Worm (Caenorhabditis elegans) whole organism, young adult: ENCODE measurements around the gene lrch-1.

Experiments
- B0019.2 ChIP-seq: fragments of 200-800 bp; sonication (Bioruptor generic); conservative IDR thresholded peaks from 2 replicates; pipeline ENCODE4 v1.3.6; 2022; ENCODE audit warnings: missing genetic modification reagents, missing genetic modification characterization, missing compliant biosample characterization
- B0261.1 ChIP-seq: sonication (generic microtip); optimal IDR thresholded peaks from 2 replicates; lab custom pipeline; 2016; ENCODE audit warnings: mild to moderate bottlenecking, missing genetic modification characterization, moderate library complexity, missing compliant biosample characterization
- C17E4.6 ChIP-seq: fragments of 200-800 bp; sonication (Bioruptor generic); IDR thresholded peaks from 2 replicates; pipeline ENCODE4 v1.3.6; 2022; ENCODE audit warnings: missing genetic modification reagents, missing genetic modification characterization, missing compliant biosample characterization
- F10E7.11 ChIP-seq: sonication (generic microtip); optimal IDR thresholded peaks from 2 replicates; lab custom pipeline; 2017; ENCODE audit warnings: mild to moderate bottlenecking, missing genetic modification characterization, moderate library complexity, missing compliant biosample characterization
- F49E8.2 ChIP-seq: sonication (generic microtip); optimal IDR thresholded peaks from 3 replicates; lab custom pipeline; 2017; ENCODE audit warnings: missing genetic modification characterization, mild to moderate bottlenecking, missing compliant biosample characterization, antibody characterized with exemption, moderate library complexity; ENCODE audit not compliant: insufficient read depth
- F57A8.1 ChIP-seq: fragments of 200-800 bp; sonication (Bioruptor generic); optimal IDR thresholded peaks from 2 replicates; lab custom pipeline; 2018; ENCODE audit warnings: mild to moderate bottlenecking, missing genetic modification characterization, moderate library complexity, missing compliant biosample characterization
- Y53G8AR.9 ChIP-seq: fragments of 200-800 bp; sonication (Bioruptor generic); conservative IDR thresholded peaks from 2 replicates; pipeline ENCODE4 v1.3.6; 2022; ENCODE audit warnings: missing genetic modification reagents, missing genetic modification characterization, missing compliant biosample characterization
- aptf-2 ChIP-seq: fragments of 200-800 bp; sonication (Bioruptor generic); conservative IDR thresholded peaks from 2 replicates; pipeline ENCODE4 v1.3.6; 2022; ENCODE audit warnings: missing genetic modification reagents, missing genetic modification characterization, missing compliant biosample characterization
- attf-5 ChIP-seq: fragments of 200-800 bp; sonication (Bioruptor generic); optimal IDR thresholded peaks from 2 replicates; lab custom pipeline; 2018; ENCODE audit warnings: mild to moderate bottlenecking, missing genetic modification characterization, missing compliant biosample characterization
- attf-6 ChIP-seq: fragments of 200-800 bp; sonication (Bioruptor generic); IDR thresholded peaks from 2 replicates; pipeline ENCODE4 v1.3.6; 2022; ENCODE audit warnings: missing genetic modification reagents, missing genetic modification characterization, missing compliant biosample characterization
- ceh-27 ChIP-seq: fragments of 200-800 bp; sonication (Bioruptor generic); optimal IDR thresholded peaks from 2 replicates; lab custom pipeline; 2018; ENCODE audit warnings: mild to moderate bottlenecking, missing genetic modification characterization, moderate library complexity, missing compliant biosample characterization
- chd-7 ChIP-seq: sonication (generic microtip); optimal IDR thresholded peaks from 2 replicates; lab custom pipeline; 2016; ENCODE audit warnings: mild to moderate bottlenecking, missing genetic modification characterization, moderate library complexity, missing compliant biosample characterization
- die-1 ChIP-seq: sonication (generic microtip); optimal IDR thresholded peaks from 2 replicates; lab custom pipeline; 2016; ENCODE audit warnings: missing genotype, mild to moderate bottlenecking, missing genetic modification characterization, missing compliant biosample characterization
- egrh-3 ChIP-seq: fragments of 200-800 bp; sonication (Bioruptor generic); IDR thresholded peaks from 2 replicates; pipeline ENCODE4 v1.3.6; 2022; ENCODE audit warnings: missing genetic modification reagents, missing genetic modification characterization, missing compliant biosample characterization
- ekl-4 ChIP-seq: fragments of 200-800 bp; sonication (Bioruptor generic); IDR thresholded peaks from 2 replicates; pipeline ENCODE4 v1.3.6; 2022; ENCODE audit warnings: missing genetic modification reagents, missing genetic modification characterization, missing compliant biosample characterization
- him-1 ChIP-seq: sonication (generic microtip); optimal IDR thresholded peaks from 2 replicates; lab custom pipeline; 2016; ENCODE audit warnings: missing genotype, missing genetic modification reagents, missing genetic modification characterization, missing compliant biosample characterization
- hrde-1 ChIP-seq: sonication (generic microtip); optimal IDR thresholded peaks from 2 replicates; lab custom pipeline; 2016; ENCODE audit warnings: missing genetic modification characterization, mild to moderate bottlenecking, missing compliant biosample characterization, moderate library complexity, missing genotype, missing genetic modification reagents, borderline replicate concordance
- lin-35 ChIP-seq, 3 experiments: fragments of 150-350 bp in 2 of 3; sonication (generic microtip) in 1 of 3; optimal IDR thresholded peaks; 2 replicates each; lab custom pipeline; 2014 to 2018; ENCODE audit warnings: missing biosample characterization in 3 of 3, missing genetic modification characterization in 3 of 3, missing genetic modification reagents in 3 of 3
- lin-40 ChIP-seq: sonication (generic microtip); optimal IDR thresholded peaks from 2 replicates; lab custom pipeline; 2016; ENCODE audit warnings: missing genetic modification characterization, mild to moderate bottlenecking, missing compliant biosample characterization, missing genotype, missing genetic modification reagents
- lin-54 ChIP-seq: fragments of 200-800 bp; sonication (Bioruptor generic); optimal IDR thresholded peaks from 2 replicates; lab custom pipeline; 2018; ENCODE audit warnings: mild to moderate bottlenecking, missing genetic modification characterization, missing compliant biosample characterization
- lsl-1 ChIP-seq: fragments of 200-800 bp; sonication (Bioruptor generic); optimal IDR thresholded peaks from 2 replicates; lab custom pipeline; 2018; ENCODE audit warnings: mild to moderate bottlenecking, missing genetic modification characterization, moderate library complexity, missing compliant biosample characterization
- lsy-27 ChIP-seq: sonication (generic microtip); optimal IDR thresholded peaks from 2 replicates; lab custom pipeline; 2017; ENCODE audit warnings: missing genetic modification characterization, mild to moderate bottlenecking, missing compliant biosample characterization, antibody characterized with exemption, missing genotype, borderline replicate concordance; ENCODE audit not compliant: insufficient read depth
- madf-6 ChIP-seq: fragments of 200-800 bp; sonication (Bioruptor generic); IDR thresholded peaks from 2 replicates; pipeline ENCODE4 v1.3.6; 2022; ENCODE audit warnings: missing genetic modification reagents, missing genetic modification characterization, missing compliant biosample characterization
- nfyb-1 ChIP-seq: fragments of 200-800 bp; sonication (Bioruptor generic); IDR thresholded peaks from 2 replicates; pipeline ENCODE4 v1.3.6; 2022; ENCODE audit warnings: missing genetic modification reagents, missing genetic modification characterization, missing compliant biosample characterization
- nhr-27 ChIP-seq: fragments of 200-800 bp; sonication (Bioruptor generic); optimal IDR thresholded peaks from 2 replicates; lab custom pipeline; 2018; ENCODE audit warnings: mild to moderate bottlenecking, missing genetic modification characterization, moderate library complexity, missing compliant biosample characterization
- nhr-80 ChIP-seq: sonication (generic microtip); optimal IDR thresholded peaks from 2 replicates; lab custom pipeline; 2016; ENCODE audit warnings: missing genetic modification characterization, missing compliant biosample characterization
- pbrm-1 ChIP-seq: fragments of 200-800 bp; sonication (Bioruptor generic); IDR thresholded peaks from 2 replicates; pipeline ENCODE4 v1.3.6; 2022; ENCODE audit warnings: missing genetic modification reagents, missing genetic modification characterization, missing compliant biosample characterization
- rpc-1 ChIP-seq, 2 experiments: fragments of 150-350 bp in 1 of 2; sonication (generic microtip) in 1 of 2; optimal IDR thresholded peaks; 2 replicates each; lab custom pipeline; 2014 to 2018; ENCODE audit warnings: missing biosample characterization in 1 of 2, missing genetic modification characterization in 1 of 2, missing genetic modification reagents in 1 of 2, missing genotype in 1 of 2
- snpc-1.3 ChIP-seq: sonication (generic microtip); optimal IDR thresholded peaks from 2 replicates; lab custom pipeline; 2017; ENCODE audit warnings: missing genetic modification characterization, mild to moderate bottlenecking, missing compliant biosample characterization, antibody characterized with exemption, moderate library complexity, missing genotype, missing genetic modification reagents; ENCODE audit not compliant: insufficient read depth
- unc-62 ChIP-seq: fragments of 150-350 bp; optimal IDR thresholded peaks from 2 replicates; lab custom pipeline; 2014; ENCODE audit warnings: missing biosample characterization, missing genetic modification reagents, missing genetic modification characterization
- zfh-2 ChIP-seq: fragments of 200-800 bp; sonication (Bioruptor generic); conservative IDR thresholded peaks from 2 replicates; pipeline ENCODE4 v1.3.6; 2022; ENCODE audit warnings: missing genetic modification reagents, missing genetic modification characterization, missing compliant biosample characterization
- zim-3 ChIP-seq: sonication (generic microtip); optimal IDR thresholded peaks from 2 replicates; lab custom pipeline; 2017; ENCODE audit warnings: mild to moderate bottlenecking, missing genetic modification characterization, moderate library complexity, missing compliant biosample characterization
- ztf-26 ChIP-seq: sonication (generic microtip); optimal IDR thresholded peaks from 2 replicates; lab custom pipeline; 2017; ENCODE audit warnings: missing genetic modification characterization, missing compliant biosample characterization

The lrch-1 gene

ce11 chrX:6177944-6178566 lies 38.4 kb downstream of the lrch-1 start, which contains the start of the genes T25B2.4 and T13C5.3:
T25B2.4 (plus strand) TSS chrX:6178244.
T13C5.3 (plus strand) TSS chrX:6178516.
- TF ChIP-seq die-1 (tag; lab: Kevin White, UChicago) = no peak
- no peak for TF ChIP-seq egrh-3 (GFP tag; lab: Robert Waterston, UW)
- TF ChIP-seq him-1 (tag; lab: Kevin White, UChicago) = no peak
- TF ChIP-seq pbrm-1 (GFP tag; lab: Robert Waterston, UW) = no peak
- TF ChIP-seq attf-6 (GFP tag; lab: Robert Waterston, UW) = no peak
- no peak for TF ChIP-seq ztf-26
- no peak for TF ChIP-seq chd-7
- TF ChIP-seq hrde-1 (tag; lab: Kevin White, UChicago) = no peak
- TF ChIP-seq F49E8.2 (tag; lab: Kevin White, UChicago) = no peak
- no peak for TF ChIP-seq rpc-1 (optimal IDR thresholded peaks at IDR 0.05; lab: Kevin White, UChicago)
- no peak for TF ChIP-seq rpc-1 (tag; optimal IDR thresholded peaks at IDR 0.05; lab: Kevin White, UChicago)
- no peak for TF ChIP-seq zfh-2 (GFP tag; lab: Robert Waterston, UW)
- no peak for TF ChIP-seq nfyb-1
- no peak for TF ChIP-seq unc-62 (GFP tag; lab: Kevin White, UChicago)
- no peak for TF ChIP-seq attf-5
- TF ChIP-seq F57A8.1 (GFP tag; lab: Kevin White, UChicago) = no peak
- TF ChIP-seq Y53G8AR.9 (GFP tag; lab: Robert Waterston, UW) = no peak
- TF ChIP-seq F10E7.11 = no peak
- no peak for TF ChIP-seq nhr-27
- no peak for TF ChIP-seq lsl-1 (GFP tag; lab: Kevin White, UChicago)
- TF ChIP-seq zim-3 (tag; lab: Kevin White, UChicago) = no peak
- TF ChIP-seq, all 124 proteins: peak for 0

ce11 chrX:6175829-6176228 lies 40.6 kb downstream of the lrch-1 start, which contains the start of gene T25B2.3:
T25B2.3 (plus strand) TSS chrX:6176129.
- TF ChIP-seq B0019.2 (GFP tag; lab: Robert Waterston, UW) (no peak), hrde-1 (tag; lab: Kevin White, UChicago) (no peak), lin-54 (GFP tag; lab: Kevin White, UChicago) (no peak), madf-6 (GFP tag; lab: Robert Waterston, UW) (no peak), snpc-1.3 (no peak), nhr-80 (no peak), Y53G8AR.9 (GFP tag; lab: Robert Waterston, UW) (no peak), B0261.1 (tag; lab: Kevin White, UChicago) (no peak), aptf-2 (no peak), ceh-27 (GFP tag; lab: Kevin White, UChicago) (no peak), lin-35 (GFP tag; optimal IDR thresholded peaks at IDR 0.05; lab: Kevin White, UChicago) (no peak), lsy-27 (no peak)

ce11 chrX:6173656-6174055 lies 42.8 kb downstream of the lrch-1 start, which contains the start of gene T25B2.1:
T25B2.1 (plus strand) TSS chrX:6173956.
- TF ChIP-seq aptf-2 = no peak
- no peak for TF ChIP-seq lin-40 (tag; lab: Kevin White, UChicago)
- no peak for TF ChIP-seq B0019.2 (GFP tag; lab: Robert Waterston, UW)
- TF ChIP-seq ekl-4 (GFP tag; lab: Robert Waterston, UW) = no peak
- no peak for TF ChIP-seq C17E4.6 (GFP tag; lab: Robert Waterston, UW)
- no peak for TF ChIP-seq nhr-80
